Worm (Caenorhabditis elegans) whole organism, L1 larva: ENCODE results near the gene srv-14.

Experiments
- C34B4.2 ChIP-seq: sonication (generic microtip); optimal IDR thresholded peaks from 2 replicates; lab custom pipeline; 2017; ENCODE audit warnings: mild to moderate bottlenecking, missing genetic modification characterization, missing compliant biosample characterization
- aly-2 ChIP-seq: fragments of 150-350 bp; optimal IDR thresholded peaks from 2 replicates; lab custom pipeline; 2014; ENCODE audit warnings: missing biosample characterization, missing genetic modification characterization
- blmp-1 ChIP-seq: fragments of 150-350 bp; optimal IDR thresholded peaks from 2 replicates; lab custom pipeline; 2014; ENCODE audit warnings: missing biosample characterization, missing genetic modification characterization
- ceh-63 ChIP-seq: fragments of 200-800 bp; sonication (Bioruptor generic); optimal IDR thresholded peaks from 2 replicates; lab custom pipeline; 2018; ENCODE audit warnings: mild to moderate bottlenecking, missing genetic modification characterization, missing compliant biosample characterization
- ceh-88 ChIP-seq: fragments of 200-800 bp; sonication (Bioruptor generic); IDR thresholded peaks from 2 replicates; pipeline ENCODE4 v1.3.6; 2022; ENCODE audit warnings: missing genetic modification characterization, missing compliant biosample characterization
- ceh-90 ChIP-seq: sonication (generic microtip); optimal IDR thresholded peaks from 2 replicates; lab custom pipeline; 2016; ENCODE audit warnings: missing genetic modification characterization, missing compliant biosample characterization
- dpl-1 ChIP-seq, 3 experiments: fragments of 150-350 bp in 2 of 3; sonication (generic microtip) in 1 of 3; optimal IDR thresholded peaks; 2 replicates each; lab custom pipeline; 2014 to 2017; ENCODE audit warnings: missing biosample characterization in 3 of 3, missing genetic modification characterization in 3 of 3, missing genetic modification reagents in 3 of 3
- efl-1 ChIP-seq, 4 experiments: fragments of 150-350 bp; optimal IDR thresholded peaks in 3 of 4; peaks in 1 of 4; 1 replicate in 1 of 4; 2 replicates in 3 of 4; lab custom pipeline; 2014; ENCODE audit warnings: missing biosample characterization in 2 of 4, missing genetic modification characterization in 2 of 4, missing genetic modification reagents in 2 of 4
- egl-13 ChIP-seq: sonication (generic microtip); optimal IDR thresholded peaks from 2 replicates; lab custom pipeline; 2016; ENCODE audit warnings: missing genotype, missing genetic modification reagents, missing genetic modification characterization, missing compliant biosample characterization
- egl-27 ChIP-seq, 2 experiments: fragments of 150-350 bp in 1 of 2; sonication (generic microtip); optimal IDR thresholded peaks; 3 replicates each; lab custom pipeline; 2017 to 2018; ENCODE audit warnings: missing biosample characterization in 2 of 2, missing genetic modification characterization in 2 of 2, missing genetic modification reagents in 2 of 2
- fkh-8 ChIP-seq: sonication (generic microtip); optimal IDR thresholded peaks from 2 replicates; lab custom pipeline; 2016; ENCODE audit warnings: mild to moderate bottlenecking, missing genetic modification characterization, missing compliant biosample characterization
- fos-1 ChIP-seq: fragments of 150-350 bp; optimal IDR thresholded peaks from 2 replicates; lab custom pipeline; 2014; ENCODE audit warnings: missing biosample characterization, missing genetic modification characterization
- grh-1 ChIP-seq: fragments of 200-800 bp; sonication (Bioruptor generic); IDR thresholded peaks from 2 replicates; pipeline ENCODE4 v1.3.6; 2022; ENCODE audit warnings: missing genetic modification reagents, missing genetic modification characterization, missing compliant biosample characterization
- hlh-17 ChIP-seq: fragments of 200-800 bp; sonication (Bioruptor generic); optimal IDR thresholded peaks from 2 replicates; lab custom pipeline; 2018; ENCODE audit warnings: missing genetic modification characterization, mild to moderate bottlenecking, missing compliant biosample characterization, moderate library complexity, borderline replicate concordance
- irx-1 ChIP-seq: sonication (generic microtip); optimal IDR thresholded peaks from 2 replicates; lab custom pipeline; 2016; ENCODE audit warnings: missing genetic modification characterization, missing compliant biosample characterization
- jun-1 ChIP-seq: fragments of 150-350 bp; optimal IDR thresholded peaks from 2 replicates; lab custom pipeline; 2014; ENCODE audit warnings: missing biosample characterization, missing genetic modification reagents, missing genetic modification characterization
- lin-13 ChIP-seq: fragments of 150-350 bp; optimal IDR thresholded peaks from 2 replicates; lab custom pipeline; 2014; ENCODE audit warnings: missing biosample characterization, missing genetic modification reagents, missing genetic modification characterization
- lin-14 ChIP-seq: fragments of 200-800 bp; sonication (Bioruptor generic); optimal IDR thresholded peaks from 2 replicates; lab custom pipeline; 2018; ENCODE audit warnings: mild to moderate bottlenecking, missing genetic modification characterization, moderate library complexity, missing compliant biosample characterization
- lin-15B ChIP-seq: fragments of 150-350 bp; sonication (generic microtip); optimal IDR thresholded peaks from 3 replicates; lab custom pipeline; 2014; ENCODE audit warnings: missing biosample characterization, missing genetic modification characterization
- lin-39 ChIP-seq: fragments of 150-350 bp; optimal IDR thresholded peaks from 2 replicates; lab custom pipeline; 2014; ENCODE audit warnings: missing biosample characterization, missing genetic modification reagents, missing genetic modification characterization
- lir-3 ChIP-seq: sonication (generic microtip); optimal IDR thresholded peaks from 2 replicates; lab custom pipeline; 2016; ENCODE audit warnings: mild to moderate bottlenecking, missing genetic modification characterization, moderate library complexity, missing compliant biosample characterization; ENCODE audit not compliant: poor library complexity
- nhr-12 ChIP-seq: sonication (generic microtip); optimal IDR thresholded peaks from 2 replicates; lab custom pipeline; 2017; ENCODE audit warnings: missing biosample characterization, missing genetic modification characterization
- nhr-20 ChIP-seq: sonication (generic microtip); optimal IDR thresholded peaks from 2 replicates; lab custom pipeline; 2016; ENCODE audit warnings: mild to moderate bottlenecking, missing genetic modification characterization, missing compliant biosample characterization
- nhr-237 ChIP-seq: fragments of 150-350 bp; optimal IDR thresholded peaks from 2 replicates; lab custom pipeline; 2014; ENCODE audit warnings: missing biosample characterization, missing genetic modification characterization
- nhr-28 ChIP-seq: fragments of 150-350 bp; optimal IDR thresholded peaks from 2 replicates; lab custom pipeline; 2014; ENCODE audit warnings: missing biosample characterization, missing genetic modification characterization
- nhr-47 ChIP-seq: sonication (generic microtip); optimal IDR thresholded peaks from 2 replicates; lab custom pipeline; 2016; ENCODE audit warnings: mild to moderate bottlenecking, missing genetic modification characterization, moderate library complexity, missing compliant biosample characterization
- nhr-71 ChIP-seq: sonication (generic microtip); optimal IDR thresholded peaks from 2 replicates; lab custom pipeline; 2016; ENCODE audit warnings: mild to moderate bottlenecking, missing genetic modification characterization, moderate library complexity, missing compliant biosample characterization
- nhr-76 ChIP-seq: sonication (generic microtip); optimal IDR thresholded peaks from 2 replicates; lab custom pipeline; 2017; ENCODE audit warnings: missing biosample characterization, missing genetic modification characterization
- nhr-84 ChIP-seq: sonication (generic microtip); optimal IDR thresholded peaks from 2 replicates; lab custom pipeline; 2017; ENCODE audit warnings: missing biosample characterization, missing genetic modification characterization
- pag-3 ChIP-seq: sonication (generic microtip); optimal IDR thresholded peaks from 2 replicates; lab custom pipeline; 2017; ENCODE audit warnings: missing genetic modification characterization, mild to moderate bottlenecking, missing compliant biosample characterization, antibody characterized with exemption, borderline replicate concordance; ENCODE audit not compliant: insufficient read depth
- rnt-1 ChIP-seq: sonication (generic microtip); optimal IDR thresholded peaks from 2 replicates; lab custom pipeline; 2016; ENCODE audit warnings: mild to moderate bottlenecking, missing genetic modification characterization, moderate library complexity, missing compliant biosample characterization
- skn-1 ChIP-seq: fragments of 150-350 bp; optimal IDR thresholded peaks from 2 replicates; lab custom pipeline; 2014; ENCODE audit warnings: missing biosample characterization, missing genetic modification characterization
- snu-23 ChIP-seq: sonication (generic microtip); optimal IDR thresholded peaks from 2 replicates; lab custom pipeline; 2016; ENCODE audit warnings: missing genetic modification characterization, missing compliant biosample characterization
- sox-4 ChIP-seq: sonication (generic microtip); optimal IDR thresholded peaks from 2 replicates; lab custom pipeline; 2016; ENCODE audit warnings: missing genetic modification characterization, missing compliant biosample characterization
- sptf-1 ChIP-seq: fragments of 150-350 bp; optimal IDR thresholded peaks from 2 replicates; lab custom pipeline; 2014; ENCODE audit warnings: missing biosample characterization, missing genetic modification characterization
- swsn-7 ChIP-seq: sonication (generic microtip); optimal IDR thresholded peaks from 2 replicates; lab custom pipeline; 2016; ENCODE audit warnings: missing genetic modification characterization, missing compliant biosample characterization
- tbx-2 ChIP-seq: sonication (generic microtip); optimal IDR thresholded peaks from 2 replicates; lab custom pipeline; 2016; ENCODE audit warnings: missing genetic modification characterization, missing compliant biosample characterization
- tlp-1 ChIP-seq: fragments of 150-350 bp; optimal IDR thresholded peaks from 2 replicates; lab custom pipeline; 2014; ENCODE audit warnings: missing biosample characterization, missing genetic modification characterization
- unc-30 ChIP-seq: sonication (generic microtip); optimal IDR thresholded peaks from 2 replicates; lab custom pipeline; 2017; ENCODE audit warnings: missing biosample characterization, missing genetic modification characterization
- unc-62 ChIP-seq: fragments of 150-350 bp; optimal IDR thresholded peaks from 2 replicates; lab custom pipeline; 2014; ENCODE audit warnings: missing biosample characterization, missing genetic modification reagents, missing genetic modification characterization
- unc-98 ChIP-seq: fragments of 200-800 bp; sonication (Bioruptor generic); IDR thresholded peaks from 2 replicates; pipeline ENCODE4 v1.3.6; 2022; ENCODE audit warnings: missing genetic modification characterization, missing compliant biosample characterization
- zag-1 ChIP-seq: fragments of 150-350 bp; optimal IDR thresholded peaks from 2 replicates; lab custom pipeline; 2014; ENCODE audit warnings: missing biosample characterization, missing genetic modification characterization
- zip-4 ChIP-seq: fragments of 200-800 bp; sonication (Bioruptor generic); optimal IDR thresholded peaks from 2 replicates; lab custom pipeline; 2018; ENCODE audit warnings: mild to moderate bottlenecking, missing genetic modification characterization, moderate library complexity, missing compliant biosample characterization
- ztf-11 ChIP-seq, 2 experiments: sonication (generic microtip); optimal IDR thresholded peaks; 2 replicates each; lab custom pipeline; 2016 to 2017; ENCODE audit warnings: missing genetic modification characterization in 2 of 2, missing biosample characterization in 1 of 2, missing compliant biosample characterization in 1 of 2
- ztf-4 ChIP-seq: fragments of 150-350 bp; optimal IDR thresholded peaks from 2 replicates; lab custom pipeline; 2014; ENCODE audit warnings: missing biosample characterization, missing genetic modification characterization

srv-14 gene

ce11 chrIV:15931176-15931575, 37.1 kb upstream of the srv-14 start (continued):
- TF ChIP-seq unc-30 (tag; lab: Kevin White, UChicago) (no peak), fos-1 (tag; lab: Kevin White, UChicago) (no peak), nhr-12 (no peak), egl-13 (no peak), snu-23 (GFP tag; lab: Kevin White, UChicago) (peak; percentile 45), rnt-1 (peak; percentile 54), lin-39 (tag; lab: Kevin White, UChicago) (no peak), ztf-11 (tag; optimal IDR thresholded peaks at IDR 0.05; lab: Kevin White, UChicago) (no peak), fkh-8 (no peak), sptf-1 (no peak), ztf-4 (tag; lab: Kevin White, UChicago) (no peak), aly-2 (tag; lab: Kevin White, UChicago) (no peak), skn-1 (tag; lab: Kevin White, UChicago) (no peak), ceh-90 (tag; lab: Kevin White, UChicago) (no peak), zip-4 (no peak), nhr-76 (tag; lab: Kevin White, UChicago) (no peak), sox-4 (tag; lab: Kevin White, UChicago) (no peak), blmp-1 (tag; lab: Kevin White, UChicago) (no peak), unc-98 (GFP tag; lab: Robert Waterston, UW) (no peak), lin-13 (no peak), hlh-17 (no peak), nhr-47 (peak; percentile 19), jun-1 (tag; lab: Kevin White, UChicago) (no peak), ceh-88 (GFP tag; lab: Robert Waterston, UW) (no peak), swsn-7 (tag; lab: Kevin White, UChicago) (no peak), dpl-1 (GFP tag; optimal IDR thresholded peaks at IDR 0.05; lab: Kevin White, UChicago) (no peak), nhr-237 (tag; lab: Kevin White, UChicago) (no peak), nhr-20 (peak; percentile 5), efl-1 (optimal IDR thresholded peaks at IDR 0.05; lab: Kevin White, UChicago) (peak in 1 of 2 experiments; percentile 39), efl-1 (GFP tag; optimal IDR thresholded peaks at IDR 0.05 in 1 of 2; lab: Kevin White, UChicago) (peak in 1 of 2 experiments; percentile 88), ceh-63 (GFP tag; lab: Kevin White, UChicago) (no peak), irx-1 (no peak), egl-27 (tag; optimal IDR thresholded peaks at IDR 0.05; lab: Kevin White, UChicago) (no peak), grh-1 (GFP tag; lab: Robert Waterston, UW) (no peak), nhr-71 (tag; lab: Kevin White, UChicago) (peak; percentile 11), nhr-84 (no peak), C34B4.2 (tag; lab: Kevin White, UChicago) (no peak), lin-14 (no peak), unc-62 (GFP tag; lab: Kevin White, UChicago) (no peak), lir-3 (no peak), tlp-1 (tag; lab: Kevin White, UChicago) (no peak), pag-3 (tag; lab: Kevin White, UChicago) (no peak), lin-15B (no peak), zag-1 (no peak), tbx-2 (tag; lab: Kevin White, UChicago) (no peak), nhr-28 (tag; lab: Kevin White, UChicago) (no peak)
